Worm (Caenorhabditis elegans) whole organism, young adult: ENCODE measurements around the gene R186.8.

Experiments used
- ceh-91 ChIP-seq: fragments of 200-800 bp; sonication (Bioruptor generic); IDR thresholded peaks from 2 replicates; pipeline ENCODE4 v1.3.6; 2022; ENCODE audit warnings: missing genetic modification reagents, missing genetic modification characterization, missing compliant biosample characterization
- madf-10 ChIP-seq: sonication (generic microtip); optimal IDR thresholded peaks from 2 replicates; lab custom pipeline; 2016; ENCODE audit warnings: mild to moderate bottlenecking, missing genetic modification characterization, missing compliant biosample characterization

DNA sequence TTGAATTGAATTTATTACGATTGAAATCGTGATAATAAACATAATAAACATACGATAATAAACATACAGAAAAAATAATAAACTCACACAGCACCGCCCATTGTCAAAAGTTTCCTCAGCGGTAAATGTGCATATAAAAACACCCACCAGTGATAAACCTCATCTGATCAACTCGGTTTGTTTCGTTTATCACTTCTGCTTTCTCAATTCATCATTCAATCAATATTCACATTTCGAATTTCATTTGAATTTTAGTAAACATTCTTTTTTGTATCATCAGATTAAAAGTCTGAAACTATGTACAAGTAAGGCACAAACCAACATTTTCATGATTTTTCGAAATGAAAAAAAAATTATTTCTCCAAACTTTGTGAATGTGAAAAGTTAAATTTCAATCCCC lies 45.4 kb upstream of the R186.8 start, which contains the start of gene try-10:
- no peak for TF ChIP-seq ceh-91 (GFP tag; lab: Robert Waterston, UW)
- TF ChIP-seq madf-10 (tag; lab: Kevin White, UChicago), result no peak
